Worm (Caenorhabditis elegans) whole organism, young adult: ENCODE results near the gene nhr-147.

Source experiments
- chd-7 ChIP-seq: sonication (generic microtip); optimal IDR thresholded peaks from 2 replicates; lab custom pipeline; 2016; ENCODE audit warnings: mild to moderate bottlenecking, missing genetic modification characterization, moderate library complexity, missing compliant biosample characterization
- hlh-12 ChIP-seq: sonication (generic microtip); optimal IDR thresholded peaks from 2 replicates; lab custom pipeline; 2016; ENCODE audit warnings: missing genetic modification characterization, missing compliant biosample characterization
- hmg-20 ChIP-seq: fragments of 200-800 bp; sonication (Bioruptor generic); IDR thresholded peaks from 2 replicates; pipeline ENCODE4 v1.3.6; 2022; ENCODE audit warnings: missing genetic modification reagents, missing genetic modification characterization, missing compliant biosample characterization
- snpc-1.3 ChIP-seq: sonication (generic microtip); optimal IDR thresholded peaks from 2 replicates; lab custom pipeline; 2017; ENCODE audit warnings: missing genetic modification characterization, mild to moderate bottlenecking, missing compliant biosample characterization, antibody characterized with exemption, moderate library complexity, missing genotype, missing genetic modification reagents; ENCODE audit not compliant: insufficient read depth
- tbp1 ChIP-seq: fragments of 200-800 bp; sonication (Bioruptor generic); optimal IDR thresholded peaks from 2 replicates; lab custom pipeline; 2018; ENCODE audit warnings: mild to moderate bottlenecking, missing genetic modification characterization, missing compliant biosample characterization
- ztf-22 ChIP-seq: fragments of 200-800 bp; sonication (Bioruptor generic); optimal IDR thresholded peaks from 2 replicates; lab custom pipeline; 2018; ENCODE audit warnings: mild to moderate bottlenecking, missing genetic modification characterization, moderate library complexity, missing compliant biosample characterization

DNA sequence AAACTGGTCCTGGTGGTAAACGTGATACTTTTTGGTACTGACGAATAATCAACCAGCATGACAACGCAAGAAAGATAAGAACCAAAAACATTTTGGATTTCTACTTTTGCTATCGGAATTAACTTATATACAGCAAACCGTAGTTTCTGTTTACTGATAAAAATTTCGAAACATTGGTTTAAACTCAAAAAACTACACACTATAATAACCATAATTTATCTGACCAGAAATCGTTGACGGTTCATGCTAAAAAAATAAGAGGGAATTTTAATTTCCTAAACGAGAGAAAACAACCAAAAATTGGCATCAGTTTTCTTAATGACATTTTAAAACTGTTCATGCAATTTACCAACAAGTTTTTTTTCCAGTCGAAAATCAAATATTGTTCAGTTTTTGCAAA lies 16.1 kb downstream of the nhr-147 start, which contains the start of gene cyp-35A1:
- TF ChIP-seq hlh-12 (tag; lab: Kevin White, UChicago), result no peak
- no peak for TF ChIP-seq hmg-20
- no peak for TF ChIP-seq tbp1 (GFP tag; lab: Kevin White, UChicago)
- no peak for TF ChIP-seq chd-7 (tag; lab: Kevin White, UChicago)
- TF ChIP-seq ztf-22 (GFP tag; lab: Kevin White, UChicago), result no peak
- TF ChIP-seq snpc-1.3 (tag; lab: Kevin White, UChicago), result no peak
